Worm (Caenorhabditis elegans): ENCODE data around the gene lpr-4.

DNA sequence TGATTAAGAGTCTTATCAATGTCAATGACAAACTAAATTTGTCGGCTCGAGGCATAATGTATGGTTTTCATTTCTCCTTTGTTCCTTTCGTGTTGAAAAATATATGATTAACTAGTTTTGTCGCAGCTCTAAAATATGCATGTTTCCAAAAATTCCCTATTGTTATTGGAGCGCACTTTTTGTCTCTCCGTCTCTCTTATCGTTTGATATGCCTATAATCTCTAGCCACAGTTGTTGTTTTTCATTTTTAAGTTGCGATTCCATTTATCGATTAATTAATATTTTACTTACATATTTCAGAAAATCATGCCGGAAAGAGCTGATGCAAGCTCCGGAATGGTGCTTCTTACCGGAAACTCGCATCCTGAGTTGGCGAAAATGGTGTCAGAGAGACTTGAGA lies 8.4 kb downstream of the lpr-4 start, which contains the start of gene W04G3.5:
- TF ChIP-seq snpc-4 (tag; optimal IDR thresholded peaks at IDR 0.05) (no peak), lsy-2 (tag; optimal IDR thresholded peaks at IDR 0.05) (no peak), ham-2 (GFP tag; optimal IDR thresholded peaks at IDR 0.05) (no peak), elt-3 (tag; optimal IDR thresholded peaks at IDR 0.05) (no peak), mep-1 (tag; optimal IDR thresholded peaks at IDR 0.05) (no peak), unc-39 (tag; optimal IDR thresholded peaks at IDR 0.05) (no peak), M03D4.4 (tag; optimal IDR thresholded peaks at IDR 0.05) (no peak), nhr-28 (tag; optimal IDR thresholded peaks at IDR 0.05) (no peak), ceh-43 (GFP tag; optimal IDR thresholded peaks at IDR 0.05) (no peak)

Measured in whole organism, mixed stage, embryonic.